Worm (Caenorhabditis elegans) whole organism, mixed stage, embryonic: ENCODE measurements around the gene pals-27.

Source experiments
- M03D4.4 ChIP-seq: sonication (generic microtip); optimal IDR thresholded peaks from 2 replicates; lab custom pipeline; 2017; ENCODE audit warnings: mild to moderate bottlenecking, missing genetic modification characterization, missing compliant biosample characterization
- bed-3 ChIP-seq: fragments of 200-800 bp; sonication (Bioruptor generic); optimal IDR thresholded peaks from 3 replicates; lab custom pipeline; 2018; ENCODE audit warnings: mild to moderate bottlenecking, missing genetic modification characterization, moderate library complexity, missing compliant biosample characterization
- ceh-39 ChIP-seq: fragments of 150-350 bp; optimal IDR thresholded peaks from 2 replicates; lab custom pipeline; 2014; ENCODE audit warnings: missing biosample characterization, missing genetic modification characterization
- ceh-43 ChIP-seq: fragments of 200-800 bp; sonication (Bioruptor generic); optimal IDR thresholded peaks from 2 replicates; lab custom pipeline; 2018; ENCODE audit warnings: mild to moderate bottlenecking, missing genetic modification characterization, moderate library complexity, missing compliant biosample characterization
- ceh-83 ChIP-seq: fragments of 200-800 bp; sonication (Bioruptor generic); optimal IDR thresholded peaks from 2 replicates; lab custom pipeline; 2018; ENCODE audit warnings: mild to moderate bottlenecking, missing genetic modification characterization, missing compliant biosample characterization
- ces-1 ChIP-seq: fragments of 150-350 bp; optimal IDR thresholded peaks from 2 replicates; lab custom pipeline; 2014; ENCODE audit warnings: missing biosample characterization, missing genetic modification reagents, missing genetic modification characterization
- cnd-1 ChIP-seq: fragments of 200-800 bp; sonication (Bioruptor generic); optimal IDR thresholded peaks from 2 replicates; lab custom pipeline; 2018; ENCODE audit warnings: mild to moderate bottlenecking, missing genetic modification characterization, missing compliant biosample characterization
- drap-1 ChIP-seq: fragments of 200-800 bp; sonication (Bioruptor generic); optimal IDR thresholded peaks from 3 replicates; lab custom pipeline; 2018; ENCODE audit warnings: mild to moderate bottlenecking, missing genetic modification characterization, missing compliant biosample characterization
- elt-3 ChIP-seq: fragments of 150-350 bp; optimal IDR thresholded peaks from 2 replicates; lab custom pipeline; 2014; ENCODE audit warnings: missing biosample characterization, missing genetic modification characterization
- flh-1 ChIP-seq: fragments of 200-800 bp; sonication (Bioruptor generic); optimal IDR thresholded peaks from 2 replicates; lab custom pipeline; 2018; ENCODE audit warnings: mild to moderate bottlenecking, missing genetic modification characterization, moderate library complexity, missing compliant biosample characterization
- ham-2 ChIP-seq: fragments of 200-800 bp; sonication (Bioruptor generic); optimal IDR thresholded peaks from 2 replicates; lab custom pipeline; 2018; ENCODE audit warnings: mild to moderate bottlenecking, missing genetic modification characterization, missing compliant biosample characterization
- hlh-1 ChIP-seq: fragments of 150-350 bp; optimal IDR thresholded peaks from 2 replicates; lab custom pipeline; 2014; ENCODE audit warnings: missing biosample characterization, missing genetic modification reagents, missing genetic modification characterization
- lin-13 ChIP-seq: fragments of 150-350 bp; optimal IDR thresholded peaks from 2 replicates; lab custom pipeline; 2014; ENCODE audit warnings: missing biosample characterization, missing genetic modification characterization
- lin-32 ChIP-seq: fragments of 200-800 bp; sonication (Bioruptor generic); optimal IDR thresholded peaks from 2 replicates; lab custom pipeline; 2018; ENCODE audit warnings: mild to moderate bottlenecking, missing genetic modification characterization, missing compliant biosample characterization
- lsy-2 ChIP-seq: fragments of 150-350 bp; optimal IDR thresholded peaks from 2 replicates; lab custom pipeline; 2014; ENCODE audit warnings: missing biosample characterization, missing genetic modification characterization
- mep-1 ChIP-seq: fragments of 150-350 bp; optimal IDR thresholded peaks from 2 replicates; lab custom pipeline; 2017; ENCODE audit warnings: missing biosample characterization, missing genetic modification reagents, missing genetic modification characterization, inconsistent platforms
- mls-2 ChIP-seq: sonication (generic microtip); optimal IDR thresholded peaks from 2 replicates; lab custom pipeline; 2016; ENCODE audit warnings: mild to moderate bottlenecking, missing genetic modification characterization, moderate library complexity, missing compliant biosample characterization
- nhr-12 ChIP-seq: fragments of 150-350 bp; optimal IDR thresholded peaks from 2 replicates; lab custom pipeline; 2014; ENCODE audit warnings: missing biosample characterization, missing genetic modification characterization
- nhr-2 ChIP-seq: fragments of 150-350 bp; optimal IDR thresholded peaks from 2 replicates; lab custom pipeline; 2014; ENCODE audit warnings: missing biosample characterization, missing genetic modification characterization
- nhr-237 ChIP-seq: fragments of 150-350 bp; optimal IDR thresholded peaks from 2 replicates; lab custom pipeline; 2014; ENCODE audit warnings: missing biosample characterization, missing genetic modification characterization
- nhr-28 ChIP-seq: fragments of 150-350 bp; optimal IDR thresholded peaks from 2 replicates; lab custom pipeline; 2014; ENCODE audit warnings: missing biosample characterization, missing genetic modification characterization
- nhr-76 ChIP-seq: sonication (generic microtip); optimal IDR thresholded peaks from 2 replicates; lab custom pipeline; 2017; ENCODE audit warnings: missing biosample characterization, missing genetic modification characterization
- sem-2 ChIP-seq: fragments of 200-800 bp; sonication (Bioruptor generic); optimal IDR thresholded peaks from 2 replicates; lab custom pipeline; 2018; ENCODE audit warnings: mild to moderate bottlenecking, missing genetic modification characterization, missing compliant biosample characterization
- snpc-4 ChIP-seq: fragments of 150-350 bp; optimal IDR thresholded peaks from 2 replicates; lab custom pipeline; 2014; ENCODE audit warnings: missing biosample characterization, missing genetic modification characterization
- sptf-1 ChIP-seq: sonication (generic microtip); optimal IDR thresholded peaks from 2 replicates; lab custom pipeline; 2017; ENCODE audit warnings: mild to moderate bottlenecking, missing genetic modification characterization, moderate library complexity, missing compliant biosample characterization
- tbx-8 ChIP-seq: fragments of 200-800 bp; sonication (Bioruptor generic); optimal IDR thresholded peaks from 2 replicates; lab custom pipeline; 2018; ENCODE audit warnings: mild to moderate bottlenecking, missing genetic modification characterization, moderate library complexity, missing compliant biosample characterization
- unc-120 ChIP-seq: sonication (generic microtip); optimal IDR thresholded peaks from 2 replicates; lab custom pipeline; 2017; ENCODE audit warnings: missing genetic modification characterization, missing compliant biosample characterization; ENCODE audit not compliant: poor library complexity, severe bottlenecking
- unc-62 ChIP-seq: fragments of 150-350 bp; optimal IDR thresholded peaks from 2 replicates; lab custom pipeline; 2014; ENCODE audit warnings: missing biosample characterization, missing genetic modification reagents, missing genetic modification characterization
- zip-8 ChIP-seq: fragments of 150-350 bp; optimal IDR thresholded peaks from 2 replicates; lab custom pipeline; 2014; ENCODE audit warnings: missing biosample characterization, missing genetic modification characterization
- ztf-11 ChIP-seq: fragments of 150-350 bp; optimal IDR thresholded peaks from 2 replicates; lab custom pipeline; 2014; ENCODE audit warnings: missing biosample characterization, missing genetic modification characterization

pals-27 gene

ce11 chrIII:4359208-4359607 lies 22.2 kb upstream of the pals-27 start:
- TF ChIP-seq hlh-1 (tag; lab: Kevin White, UChicago) (peak; percentile 80), bed-3 (GFP tag; lab: Kevin White, UChicago) (no peak)
- TF ChIP-seq, all 35 proteins: peak for 1

- no peak for TF ChIP-seq snpc-4 (tag; lab: Kevin White, UChicago)
- TF ChIP-seq hlh-1 (tag; lab: Kevin White, UChicago) = peak; percentile 89
- no peak for TF ChIP-seq ceh-39 (tag; lab: Kevin White, UChicago)
- no peak for TF ChIP-seq ceh-83 (GFP tag; lab: Kevin White, UChicago)
- TF ChIP-seq unc-62 (GFP tag; lab: Kevin White, UChicago) = peak; percentile 71
Measured at ce11 chrIII:4359900-4360299, 21.5 kb upstream of the pals-27 start.

- peak; percentile 26 for TF ChIP-seq ham-2 (GFP tag; lab: Kevin White, UChicago)
- TF ChIP-seq cnd-1 (tag; lab: Kevin White, UChicago) = no peak
- TF ChIP-seq zip-8 (tag; lab: Kevin White, UChicago) = no peak
Measured at ce11 chrIII:4362332-4362731, 19.1 kb upstream of the pals-27 start.

ce11 chrIII:4364974-4365373 lies 16.5 kb upstream of the pals-27 start, which contains the start of gene ckb-1:
ckb-1 (plus strand) TSS chrIII:4365274.
- TF ChIP-seq flh-1 (GFP tag; lab: Kevin White, UChicago) (no peak), nhr-28 (tag; lab: Kevin White, UChicago) (no peak), M03D4.4 (no peak), snpc-4 (tag; lab: Kevin White, UChicago) (no peak), nhr-76 (no peak), nhr-2 (tag; lab: Kevin White, UChicago) (no peak), ceh-43 (no peak), unc-120 (tag; lab: Kevin White, UChicago) (no peak), ztf-11 (tag; lab: Kevin White, UChicago) (no peak)

- no peak for TF ChIP-seq ces-1 (GFP tag; lab: Kevin White, UChicago)
- no peak for TF ChIP-seq nhr-237 (tag; lab: Kevin White, UChicago)
- TF ChIP-seq ham-2 (GFP tag; lab: Kevin White, UChicago) = no peak
- TF ChIP-seq ceh-39 (tag; lab: Kevin White, UChicago) = no peak
- no peak for TF ChIP-seq nhr-2 (tag; lab: Kevin White, UChicago)
- no peak for TF ChIP-seq ztf-11 (tag; lab: Kevin White, UChicago)
- no peak for TF ChIP-seq mep-1 (tag; lab: Kevin White, UChicago)
- no peak for TF ChIP-seq lsy-2 (tag; lab: Kevin White, UChicago)
- TF ChIP-seq sem-2 = no peak
- TF ChIP-seq nhr-12 (tag; lab: Kevin White, UChicago) = no peak
- no peak for TF ChIP-seq unc-120 (tag; lab: Kevin White, UChicago)
- TF ChIP-seq elt-3 = no peak
- no peak for TF ChIP-seq lin-13 (tag; lab: Kevin White, UChicago)
- no peak for TF ChIP-seq ceh-83 (GFP tag; lab: Kevin White, UChicago)
- TF ChIP-seq flh-1 (GFP tag; lab: Kevin White, UChicago) = no peak
- TF ChIP-seq tbx-8 (GFP tag; lab: Kevin White, UChicago) = no peak
Measured at ce11 chrIII:4367649-4368048, 13.8 kb upstream of the pals-27 start, which contains the start of gene ckb-2. ckb-2 (plus strand) TSS chrIII:4367949.

- TF ChIP-seq mls-2 (tag; lab: Kevin White, UChicago) = peak; percentile 88
- TF ChIP-seq lsy-2 (tag; lab: Kevin White, UChicago) = peak; percentile 7
- peak; percentile 32 for TF ChIP-seq lin-32 (GFP tag; lab: Kevin White, UChicago)
- peak; percentile 68 for TF ChIP-seq drap-1 (GFP tag; lab: Kevin White, UChicago)
- TF ChIP-seq ceh-83 (GFP tag; lab: Kevin White, UChicago) = peak; percentile 78
- peak; percentile 80 for TF ChIP-seq sptf-1 (tag; lab: Kevin White, UChicago)
- TF ChIP-seq unc-120 (tag; lab: Kevin White, UChicago) = peak; percentile 73
- TF ChIP-seq ham-2 (GFP tag; lab: Kevin White, UChicago) = peak; percentile 79
- TF ChIP-seq bed-3 (GFP tag; lab: Kevin White, UChicago) = peak; percentile 43
- TF ChIP-seq M03D4.4 = peak; percentile 68
- TF ChIP-seq ceh-43 = peak; percentile 53
- peak; percentile 73 for TF ChIP-seq cnd-1 (tag; lab: Kevin White, UChicago)
- TF ChIP-seq flh-1 (GFP tag; lab: Kevin White, UChicago) = peak; percentile 36
- peak; percentile 50 for TF ChIP-seq sem-2
Measured at ce11 chrIII:4369381-4369809, 12.0 kb upstream of the pals-27 start.
